Fruit fly (Drosophila melanogaster) whole organism, prepupa: ENCODE data around the gene CG31917.

Experiments
- CG15336 ChIP-seq: fragments of 200-800 bp; sonication (Bioruptor generic); IDR thresholded peaks from 2 replicates; pipeline ENCODE4 v1.3.6; 2022; ENCODE audit warnings: missing biosample characterization, missing genetic modification characterization
- CG34406 ChIP-seq: fragments of 200-800 bp; sonication (Bioruptor generic); optimal IDR thresholded peaks from 3 replicates; lab custom pipeline; 2016; ENCODE audit warnings: missing biosample characterization, missing genetic modification characterization
- CG6792 ChIP-seq: fragments of 200-800 bp; sonication (Bioruptor generic); optimal IDR thresholded peaks from 3 replicates; lab custom pipeline; 2016; ENCODE audit warnings: missing biosample characterization, missing genetic modification characterization
- CG8632 ChIP-seq: fragments of 200-800 bp; sonication (Bioruptor generic); optimal IDR thresholded peaks from 3 replicates; lab custom pipeline; 2016; ENCODE audit warnings: missing biosample characterization, missing genetic modification characterization
- Gug ChIP-seq: fragments of 200-800 bp; sonication (Bioruptor generic); IDR thresholded peaks from 2 replicates; pipeline ENCODE4 v1.3.6; 2022; ENCODE audit warnings: missing biosample characterization, missing genetic modification characterization
- salr ChIP-seq, 2 experiments: fragments of 200-800 bp; sonication (Bioruptor generic); optimal IDR thresholded peaks; 3 replicates each; lab custom pipeline; 2016 to 2018; ENCODE audit warnings: missing biosample characterization in 2 of 2, missing genetic modification characterization in 2 of 2, mild to moderate bottlenecking in 1 of 2

dm6 chr2L:5004677-5005463, 5.8 kb downstream of the CG31917 start:
- TF ChIP-seq CG34406 (GFP tag; lab: Kevin White, UChicago), result peak; percentile 80
- TF ChIP-seq CG15336 (GFP tag; lab: Robert Waterston, UW), result peak; percentile 88
- TF ChIP-seq CG8632 (GFP tag; lab: Kevin White, UChicago), result peak; percentile 81
- TF ChIP-seq CG6792 (GFP tag; lab: Kevin White, UChicago), result peak; percentile 91
- peak; percentile 80 to 82 for TF ChIP-seq salr (GFP tag; optimal IDR thresholded peaks at IDR 0.05; lab: Kevin White, UChicago)
- TF ChIP-seq Gug (GFP tag; lab: Robert Waterston, UW), result peak; percentile 86
